Fruit fly (Drosophila melanogaster): ENCODE data around the gene HP1D3csd.

DNA sequence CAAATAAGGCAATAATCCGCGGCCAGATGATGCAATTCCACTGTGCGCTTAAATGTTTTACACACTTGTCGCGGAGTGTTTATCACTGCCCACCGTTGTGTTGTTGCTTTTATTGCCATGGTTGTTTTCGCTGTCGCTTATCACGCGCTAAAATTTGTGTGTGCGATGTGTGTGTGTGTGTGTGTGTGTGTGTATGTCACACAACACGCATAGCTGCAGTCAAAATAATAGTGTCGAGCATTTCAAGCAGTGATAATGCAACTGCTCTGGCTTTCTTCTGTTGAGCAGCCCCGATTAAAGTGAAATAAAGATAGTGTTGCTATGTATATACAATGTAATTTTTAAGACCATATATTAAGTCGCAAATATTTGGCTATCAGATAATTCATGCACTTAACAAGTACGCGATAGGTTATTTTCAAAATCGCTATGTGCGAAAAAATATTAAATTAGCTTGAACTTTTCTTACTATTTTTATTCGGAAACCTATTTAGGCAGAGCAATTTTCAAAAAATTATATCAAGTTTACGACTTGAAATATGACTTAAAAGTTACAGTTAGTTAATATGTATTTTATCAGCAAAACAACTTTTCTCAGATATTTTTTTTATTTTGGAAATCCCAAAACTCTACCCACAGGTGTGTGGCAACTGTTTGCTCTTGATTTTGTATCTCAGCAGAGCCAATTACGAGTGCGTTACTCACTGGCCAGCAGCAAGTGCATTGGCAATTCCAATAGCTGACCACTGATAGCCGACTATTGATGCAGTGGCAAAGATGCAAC is 23.7 kb upstream of the HP1D3csd start:
- TF ChIP-seq h (optimal IDR thresholded peaks at IDR 0.05), result no peak
- no peak for TF ChIP-seq Sin3A (optimal IDR thresholded peaks at IDR 0.05)
- no peak for TF ChIP-seq psq (optimal IDR thresholded peaks at IDR 0.05)
- no peak for TF ChIP-seq Myc (optimal IDR thresholded peaks at IDR 0.05)

Measured in Kc167 (cell line).